Fruit fly (Drosophila melanogaster) whole organism, embryonic: ENCODE results near the gene CG46458.
A peak's percentile ranks its signal among the peaks of the same experiment; 100 is the strongest.

Experiments used
- ATbp ChIP-seq: fragments of 200-800 bp; sonication (Bioruptor generic); optimal IDR thresholded peaks from 2 replicates; lab custom pipeline; 2017; ENCODE audit warnings: missing biosample characterization, mild to moderate bottlenecking, missing genetic modification characterization, missing genetic modification reagents
- Ada2b ChIP-seq: fragments of 200-800 bp; sonication (Bioruptor generic); IDR thresholded peaks from 2 replicates; pipeline ENCODE4 v1.3.6; 2022; ENCODE audit warnings: missing biosample characterization, missing genetic modification characterization
- B-H1 ChIP-seq: fragments of 200-800 bp; sonication (Bioruptor generic); IDR thresholded peaks from 3 replicates; pipeline ENCODE4 v1.3.6; 2022; ENCODE audit warnings: missing biosample characterization, missing genetic modification characterization
- Bgb ChIP-seq: fragments of 200-800 bp; sonication (Bioruptor generic); IDR thresholded peaks from 2 replicates; pipeline ENCODE4 v1.3.6; 2022; ENCODE audit warnings: missing biosample characterization, missing genetic modification characterization; ENCODE audit not compliant: partially characterized antibody
- Blimp-1 ChIP-seq: fragments of 200-800 bp; sonication (Bioruptor generic); optimal IDR thresholded peaks from 3 replicates; lab custom pipeline; 2018; ENCODE audit warnings: missing biosample characterization, missing genetic modification characterization, mild to moderate bottlenecking, moderate library complexity, missing genetic modification reagents
- CG1024 ChIP-seq: fragments of 200-800 bp; sonication (Bioruptor generic); IDR thresholded peaks from 2 replicates; pipeline ENCODE4 v1.3.6; 2022; ENCODE audit warnings: missing biosample characterization, missing genetic modification characterization
- CG11093 ChIP-seq: fragments of 200-800 bp; sonication (Bioruptor generic); IDR thresholded peaks from 3 replicates; pipeline ENCODE4 v1.3.6; 2022; ENCODE audit warnings: missing biosample characterization, missing genetic modification characterization
- CG12236 ChIP-seq: fragments of 200-800 bp; sonication (Bioruptor generic); optimal IDR thresholded peaks from 2 replicates; lab custom pipeline; 2016; ENCODE audit warnings: missing biosample characterization, missing genetic modification characterization
- CG13123 ChIP-seq: fragments of 200-800 bp; sonication (Bioruptor generic); optimal IDR thresholded peaks from 2 replicates; lab custom pipeline; 2016; ENCODE audit warnings: missing biosample characterization, missing genetic modification characterization
- CG13894 ChIP-seq: fragments of 200-800 bp; sonication (Bioruptor generic); optimal IDR thresholded peaks from 3 replicates; lab custom pipeline; 2018; ENCODE audit warnings: missing biosample characterization, mild to moderate bottlenecking, missing genetic modification characterization, moderate library complexity
- CG14014 ChIP-seq: fragments of 200-800 bp; sonication (Bioruptor generic); IDR thresholded peaks from 2 replicates; pipeline ENCODE4 v1.3.6; 2022; ENCODE audit warnings: missing biosample characterization, missing genetic modification characterization
- CG14965 ChIP-seq: fragments of 200-800 bp; sonication (Bioruptor generic); optimal IDR thresholded peaks from 2 replicates; lab custom pipeline; 2016; ENCODE audit warnings: missing biosample characterization, missing genetic modification characterization, borderline replicate concordance
- CG1647 ChIP-seq: fragments of 200-800 bp; sonication (Bioruptor generic); optimal IDR thresholded peaks from 3 replicates; lab custom pipeline; 2016; ENCODE audit warnings: missing biosample characterization, missing genetic modification characterization
- CG17359 ChIP-seq: fragments of 200-800 bp; sonication (Bioruptor generic); optimal IDR thresholded peaks from 3 replicates; lab custom pipeline; 2018; ENCODE audit warnings: missing biosample characterization, mild to moderate bottlenecking, missing genetic modification characterization, moderate library complexity
- CG17802 ChIP-seq: fragments of 200-800 bp; sonication (Bioruptor generic); optimal IDR thresholded peaks from 2 replicates; lab custom pipeline; 2018; ENCODE audit warnings: missing biosample characterization, mild to moderate bottlenecking, missing genetic modification characterization, moderate library complexity
- CG1832 ChIP-seq: fragments of 200-800 bp; sonication (Bioruptor generic); optimal IDR thresholded peaks from 2 replicates; lab custom pipeline; 2017; ENCODE audit warnings: missing biosample characterization, mild to moderate bottlenecking, missing genetic modification characterization, inconsistent platforms
- CG18764 ChIP-seq: fragments of 200-800 bp; sonication (Bioruptor generic); optimal IDR thresholded peaks from 3 replicates; lab custom pipeline; 2016; ENCODE audit warnings: missing biosample characterization, missing genetic modification characterization
- CG31224 ChIP-seq: fragments of 200-800 bp; sonication (Bioruptor generic); IDR thresholded peaks from 2 replicates; pipeline ENCODE4 v1.3.6; 2022; ENCODE audit warnings: missing biosample characterization, missing genetic modification characterization
- CG31441 ChIP-seq: fragments of 200-800 bp; sonication (Bioruptor generic); IDR thresholded peaks from 2 replicates; pipeline ENCODE4 v1.3.6; 2022; ENCODE audit warnings: missing biosample characterization, missing genetic modification characterization
- CG32767 ChIP-seq: fragments of 200-800 bp; sonication (Bioruptor generic); IDR thresholded peaks from 2 replicates; pipeline ENCODE4 v1.3.6; 2022; ENCODE audit warnings: missing biosample characterization, missing genetic modification characterization
- CG34376 ChIP-seq: fragments of 200-800 bp; sonication (Bioruptor generic); optimal IDR thresholded peaks from 2 replicates; lab custom pipeline; 2018; ENCODE audit warnings: missing biosample characterization, mild to moderate bottlenecking, missing genetic modification characterization
- CG3995 ChIP-seq: fragments of 200-800 bp; sonication (Bioruptor generic); optimal IDR thresholded peaks from 3 replicates; lab custom pipeline; 2016; ENCODE audit warnings: missing biosample characterization, missing genetic modification characterization
- CG6683 ChIP-seq: fragments of 200-800 bp; sonication (Bioruptor generic); optimal IDR thresholded peaks from 2 replicates; lab custom pipeline; 2017; ENCODE audit warnings: missing biosample characterization, mild to moderate bottlenecking, missing genetic modification characterization, missing genetic modification reagents
- CG6854 ChIP-seq: fragments of 200-800 bp; sonication (Bioruptor generic); optimal IDR thresholded peaks from 3 replicates; lab custom pipeline; 2017; ENCODE audit warnings: missing biosample characterization, mild to moderate bottlenecking, missing genetic modification characterization
- CkIIα-i1 ChIP-seq: fragments of 200-800 bp; sonication (Bioruptor generic); IDR thresholded peaks from 2 replicates; pipeline ENCODE4 v1.3.6; 2022; ENCODE audit warnings: missing biosample characterization, missing genetic modification characterization
- GATAe ChIP-seq: fragments of 200-800 bp; sonication (Bioruptor generic); conservative IDR thresholded peaks from 2 replicates; pipeline ENCODE4 v1.3.6; 2022; ENCODE audit warnings: missing biosample characterization, missing genetic modification characterization
- Gsc ChIP-seq: fragments of 200-800 bp; sonication (Bioruptor generic); IDR thresholded peaks from 2 replicates; pipeline ENCODE4 v1.3.6; 2022; ENCODE audit warnings: missing biosample characterization, missing genetic modification characterization
- Hmx ChIP-seq: fragments of 200-800 bp; sonication (Bioruptor generic); optimal IDR thresholded peaks from 2 replicates; lab custom pipeline; 2016; ENCODE audit warnings: missing biosample characterization, missing genetic modification characterization
- Max ChIP-seq: fragments of 200-800 bp; sonication (Bioruptor generic); optimal IDR thresholded peaks from 2 replicates; lab custom pipeline; 2016; ENCODE audit warnings: missing biosample characterization, mild to moderate bottlenecking, missing genetic modification characterization
- NfI ChIP-seq: fragments of 200-800 bp; sonication (Bioruptor generic); optimal IDR thresholded peaks from 3 replicates; lab custom pipeline; 2018; ENCODE audit warnings: missing biosample characterization, mild to moderate bottlenecking, missing genetic modification characterization, moderate library complexity
- Oli ChIP-seq: fragments of 200-800 bp; sonication (Bioruptor generic); optimal IDR thresholded peaks from 2 replicates; lab custom pipeline; 2018; ENCODE audit warnings: missing biosample characterization, mild to moderate bottlenecking, missing genetic modification characterization, moderate library complexity
- Opbp ChIP-seq: fragments of 200-800 bp; sonication (Bioruptor generic); IDR thresholded peaks from 3 replicates; pipeline ENCODE4 v1.3.6; 2022; ENCODE audit warnings: missing biosample characterization, missing genetic modification characterization; ENCODE audit not compliant: partially characterized antibody
- Stat92E ChIP-seq, 3 experiments: fragments of >200 bp in 2 of 3; fragments of 200-800 bp in 1 of 3; sonication (Bioruptor generic) in 1 of 3; optimal IDR thresholded peaks; 2 replicates each; lab custom pipeline; 2017 to 2019; ENCODE audit warnings: missing biosample characterization in 3 of 3, missing genetic modification characterization in 3 of 3, mild to moderate bottlenecking in 1 of 3, moderate library complexity in 1 of 3
- ase ChIP-seq: fragments of 200-800 bp; sonication (Bioruptor generic); IDR thresholded peaks from 3 replicates; pipeline ENCODE4 v1.3.6; 2022; ENCODE audit warnings: missing biosample characterization, missing genetic modification characterization
- dimm ChIP-seq: fragments of 200-800 bp; sonication (Bioruptor generic); IDR thresholded peaks from 2 replicates; pipeline ENCODE4 v1.3.6; 2022; ENCODE audit warnings: missing biosample characterization, missing genetic modification characterization
- ems ChIP-seq: fragments of 200-800 bp; sonication (Bioruptor generic); optimal IDR thresholded peaks from 3 replicates; lab custom pipeline; 2016; ENCODE audit warnings: missing biosample characterization, missing genetic modification characterization
- fd102C ChIP-seq: fragments of 200-800 bp; sonication (Bioruptor generic); optimal IDR thresholded peaks from 2 replicates; lab custom pipeline; 2018; ENCODE audit warnings: missing biosample characterization, mild to moderate bottlenecking, missing genetic modification characterization, moderate library complexity
- maf-S ChIP-seq: fragments of 200-800 bp; sonication (Bioruptor generic); optimal IDR thresholded peaks from 2 replicates; lab custom pipeline; 2016; ENCODE audit warnings: missing biosample characterization, missing genetic modification characterization
- nmo ChIP-seq: fragments of 200-800 bp; sonication (Bioruptor generic); optimal IDR thresholded peaks from 2 replicates; lab custom pipeline; 2018; ENCODE audit warnings: missing biosample characterization, mild to moderate bottlenecking, missing genetic modification characterization, moderate library complexity
- nom ChIP-seq: fragments of 200-800 bp; sonication (Bioruptor generic); optimal IDR thresholded peaks from 2 replicates; lab custom pipeline; 2017; ENCODE audit warnings: missing biosample characterization, missing genetic modification characterization, mild to moderate bottlenecking, moderate library complexity, missing genetic modification reagents
- psq ChIP-seq: fragments of 200-800 bp; sonication (Bioruptor generic); optimal IDR thresholded peaks from 2 replicates; lab custom pipeline; 2017; ENCODE audit warnings: missing biosample characterization, missing genetic modification characterization
- pzg ChIP-seq: fragments of 200-800 bp; sonication (Bioruptor generic); optimal IDR thresholded peaks from 3 replicates; lab custom pipeline; 2018; ENCODE audit warnings: missing biosample characterization, mild to moderate bottlenecking, missing genetic modification characterization, moderate library complexity
- seq ChIP-seq: fragments of 200-800 bp; sonication (Bioruptor generic); IDR thresholded peaks from 2 replicates; pipeline ENCODE4 v1.3.6; 2022; ENCODE audit warnings: missing biosample characterization, missing genetic modification characterization
- shn ChIP-seq: fragments of 200-800 bp; sonication (Bioruptor generic); optimal IDR thresholded peaks from 3 replicates; lab custom pipeline; 2016; ENCODE audit warnings: missing biosample characterization, missing genetic modification characterization
- tup ChIP-seq: fragments of 200-800 bp; sonication (Bioruptor generic); optimal IDR thresholded peaks from 2 replicates; lab custom pipeline; 2016; ENCODE audit warnings: missing biosample characterization, mild to moderate bottlenecking, missing genetic modification characterization, moderate library complexity
- unpg ChIP-seq: fragments of 200-800 bp; sonication (Bioruptor generic); optimal IDR thresholded peaks from 3 replicates; lab custom pipeline; 2018; ENCODE audit warnings: missing biosample characterization, mild to moderate bottlenecking, missing genetic modification characterization, moderate library complexity
- yki ChIP-seq: fragments of >200 bp; optimal IDR thresholded peaks from 3 replicates; lab custom pipeline; 2018

The CG46458 gene

dm6 chr3R:6912251-6913215 is 45.6 kb downstream of the CG46458 start (continued):
- peak; percentile 35 for TF ChIP-seq ems (GFP tag; lab: Kevin White, UChicago)
- TF ChIP-seq yki: no peak
- TF ChIP-seq CG11093 (GFP tag; lab: Robert Waterston, UW): peak; percentile 51; the same call in 1 of the 3 replicates
- TF ChIP-seq pzg (GFP tag; lab: Kevin White, UChicago): peak; percentile 3
- TF ChIP-seq dimm (GFP tag; lab: Robert Waterston, UW): peak; percentile 4; the same call in 1 of the 2 replicates
- TF ChIP-seq CG34376: no peak
- TF ChIP-seq fd102C: peak; percentile 37
- TF ChIP-seq CG1024 (GFP tag; lab: Robert Waterston, UW): peak; percentile 68; the same call in 1 of the 2 replicates
- TF ChIP-seq Stat92E (GFP tag; optimal IDR thresholded peaks at IDR 0.05; lab: Kevin White, UChicago): peak in 1 of 3 experiments; percentile 21
- peak; percentile 15 for TF ChIP-seq tup
- TF ChIP-seq ATbp (GFP tag; lab: Kevin White, UChicago): peak; percentile 72
- peak; percentile 41 for TF ChIP-seq CG12236 (GFP tag; lab: Kevin White, UChicago)
- TF ChIP-seq CG6683 (GFP tag; lab: Kevin White, UChicago): peak; percentile 68
- peak; percentile 67 for TF ChIP-seq nom (GFP tag; lab: Kevin White, UChicago)
- peak; percentile 67 for TF ChIP-seq Max
- peak; percentile 81 for TF ChIP-seq CG14014 (GFP tag; lab: Robert Waterston, UW)
- no peak for TF ChIP-seq seq (GFP tag; lab: Robert Waterston, UW)
- TF ChIP-seq Ada2b (GFP tag; lab: Robert Waterston, UW): peak; percentile 64
- TF ChIP-seq maf-S (GFP tag; lab: Kevin White, UChicago): peak; percentile 18
- 0 out of 2 replicates have a peak, but pooled peaks have one; percentile 7 for TF ChIP-seq Gsc (GFP tag; lab: Robert Waterston, UW)
- peak; percentile 1 for TF ChIP-seq CG17802
- TF ChIP-seq ase (GFP tag; lab: Robert Waterston, UW): peak; percentile 73; the same call in 2 of the 3 replicates
- peak; percentile 42 for TF ChIP-seq CG13894
- no peak for TF ChIP-seq CkIIα-i1
- no peak for TF ChIP-seq CG1647 (GFP tag; lab: Kevin White, UChicago)
- peak; percentile 82 for TF ChIP-seq Oli (tag; lab: Kevin White, UChicago)
- peak; percentile 75 for TF ChIP-seq Opbp (GFP tag; lab: Robert Waterston, UW)
- peak; percentile 80 for TF ChIP-seq NfI (GFP tag; lab: Kevin White, UChicago)
- TF ChIP-seq CG1832 (GFP tag; lab: Kevin White, UChicago): peak; percentile 65
- peak; percentile 0 for TF ChIP-seq CG3995
- peak; percentile 15 for TF ChIP-seq CG18764 (GFP tag; lab: Kevin White, UChicago)
- peak; percentile 94 for TF ChIP-seq CG31441
- peak; percentile 45 for TF ChIP-seq CG31224
- TF ChIP-seq Bgb (GFP tag; lab: Robert Waterston, UW): peak; percentile 70
- TF ChIP-seq B-H1 (GFP tag; lab: Robert Waterston, UW): peak; percentile 47
- peak; percentile 86 for TF ChIP-seq unpg (GFP tag; lab: Kevin White, UChicago)
- TF ChIP-seq Blimp-1 (GFP tag; lab: Kevin White, UChicago): peak; percentile 80
- TF ChIP-seq nmo (GFP tag; lab: Kevin White, UChicago): peak; percentile 90
- TF ChIP-seq CG14965: no peak
- no peak for TF ChIP-seq GATAe (GFP tag; lab: Robert Waterston, UW)
- TF ChIP-seq CG32767 (GFP tag; lab: Robert Waterston, UW): peak; percentile 30; the same call in 1 of the 2 replicates
- peak; percentile 84 for TF ChIP-seq CG6854
- peak; percentile 41 for TF ChIP-seq shn
- peak; percentile 44 for TF ChIP-seq CG13123 (GFP tag; lab: Kevin White, UChicago)
- peak; percentile 47 for TF ChIP-seq Hmx (GFP tag; lab: Kevin White, UChicago)
- TF ChIP-seq CG17359 (tag; lab: Kevin White, UChicago): peak; percentile 78
- peak; percentile 67 for TF ChIP-seq psq (GFP tag; lab: Kevin White, UChicago)
